Worm (Caenorhabditis elegans) whole organism, L2 larva: ENCODE results near the gene Y57A10C.8.

Experiments
- C34F6.9 ChIP-seq: fragments of 150-350 bp; optimal IDR thresholded peaks from 2 replicates; lab custom pipeline; 2014; ENCODE audit warnings: missing biosample characterization, missing genetic modification characterization
- F13H6.1 ChIP-seq: sonication (generic microtip); optimal IDR thresholded peaks from 2 replicates; lab custom pipeline; 2016; ENCODE audit warnings: missing genetic modification characterization, missing compliant biosample characterization
- R02D3.7 ChIP-seq: fragments of 150-350 bp; optimal IDR thresholded peaks from 2 replicates; lab custom pipeline; 2014; ENCODE audit warnings: missing biosample characterization, missing genetic modification characterization
- Y55F3AM.14 ChIP-seq: fragments of 200-800 bp; sonication (Bioruptor generic); optimal IDR thresholded peaks from 2 replicates; lab custom pipeline; 2018; ENCODE audit warnings: mild to moderate bottlenecking, missing genetic modification characterization, missing compliant biosample characterization
- ZK546.5 ChIP-seq: sonication (generic microtip); optimal IDR thresholded peaks from 2 replicates; lab custom pipeline; 2017; ENCODE audit warnings: missing biosample characterization, missing genetic modification characterization
- alr-1 ChIP-seq: fragments of 150-350 bp; optimal IDR thresholded peaks from 2 replicates; lab custom pipeline; 2014; ENCODE audit warnings: missing biosample characterization, missing genetic modification characterization
- aly-2 ChIP-seq: fragments of 150-350 bp; optimal IDR thresholded peaks from 2 replicates; lab custom pipeline; 2014; ENCODE audit warnings: missing biosample characterization, missing genetic modification characterization
- ama-1 ChIP-seq: fragments of 150-350 bp; optimal IDR thresholded peaks from 2 replicates; lab custom pipeline; 2018; ENCODE audit warnings: inconsistent platforms
- blmp-1 ChIP-seq: sonication (generic microtip); optimal IDR thresholded peaks from 2 replicates; lab custom pipeline; 2017; ENCODE audit warnings: missing genetic modification characterization, mild to moderate bottlenecking, missing compliant biosample characterization, antibody characterized with exemption, moderate library complexity; ENCODE audit not compliant: insufficient read depth
- ceh-16 ChIP-seq: fragments of 150-350 bp; optimal IDR thresholded peaks from 2 replicates; lab custom pipeline; 2014; ENCODE audit warnings: missing biosample characterization, missing genetic modification characterization
- ceh-82 ChIP-seq: fragments of 150-350 bp; optimal IDR thresholded peaks from 2 replicates; lab custom pipeline; 2014; ENCODE audit warnings: missing biosample characterization, missing genetic modification characterization
- crh-2 ChIP-seq: sonication (generic microtip); optimal IDR thresholded peaks from 2 replicates; lab custom pipeline; 2017; ENCODE audit warnings: missing biosample characterization, missing genetic modification characterization
- dmd-4 ChIP-seq: sonication (generic microtip); optimal IDR thresholded peaks from 2 replicates; lab custom pipeline; 2017; ENCODE audit warnings: missing biosample characterization, missing genetic modification characterization
- egl-27 ChIP-seq: sonication (generic microtip); optimal IDR thresholded peaks from 3 replicates; lab custom pipeline; 2017; ENCODE audit warnings: missing biosample characterization, missing genetic modification reagents, missing genetic modification characterization
- elt-1 ChIP-seq: fragments of 150-350 bp; optimal IDR thresholded peaks from 2 replicates; lab custom pipeline; 2014; ENCODE audit warnings: missing biosample characterization, missing genetic modification characterization
- elt-3 ChIP-seq: sonication (generic microtip); optimal IDR thresholded peaks from 2 replicates; lab custom pipeline; 2017; ENCODE audit warnings: missing biosample characterization, missing genetic modification characterization
- fos-1 ChIP-seq: fragments of 150-350 bp; optimal IDR thresholded peaks from 2 replicates; lab custom pipeline; 2014; ENCODE audit warnings: missing biosample characterization, missing genetic modification characterization
- gmeb-1 ChIP-seq: fragments of 150-350 bp; optimal IDR thresholded peaks from 2 replicates; lab custom pipeline; 2014; ENCODE audit warnings: missing biosample characterization, missing genetic modification characterization
- lin-11 ChIP-seq: fragments of 150-350 bp; sonication (generic microtip); optimal IDR thresholded peaks from 2 replicates; lab custom pipeline; 2014; ENCODE audit warnings: missing biosample characterization, missing genetic modification characterization, inconsistent platforms, mixed read lengths
- lin-13 ChIP-seq: fragments of 150-350 bp; optimal IDR thresholded peaks from 2 replicates; lab custom pipeline; 2014; ENCODE audit warnings: missing biosample characterization, missing genetic modification reagents, missing genetic modification characterization
- lin-39 ChIP-seq: fragments of 150-350 bp; optimal IDR thresholded peaks from 2 replicates; lab custom pipeline; 2014; ENCODE audit warnings: missing biosample characterization, missing genetic modification reagents, missing genetic modification characterization
- lsy-2 ChIP-seq, 2 experiments: fragments of 150-350 bp in 1 of 2; sonication (generic microtip) in 1 of 2; optimal IDR thresholded peaks; 2 replicates each; lab custom pipeline; 2014 to 2017; ENCODE audit warnings: missing biosample characterization in 2 of 2, missing genetic modification characterization in 2 of 2
- mab-5 ChIP-seq: fragments of 150-350 bp; optimal IDR thresholded peaks from 2 replicates; lab custom pipeline; 2014; ENCODE audit warnings: missing biosample characterization, missing genetic modification characterization
- mbf-1 ChIP-seq: sonication (generic microtip); optimal IDR thresholded peaks from 2 replicates; lab custom pipeline; 2017; ENCODE audit warnings: missing biosample characterization, missing genetic modification characterization
- mdl-1 ChIP-seq, 2 experiments: fragments of 150-350 bp in 1 of 2; sonication (generic microtip) in 1 of 2; optimal IDR thresholded peaks; 2 replicates each; lab custom pipeline; 2017; ENCODE audit warnings: missing biosample characterization in 2 of 2, missing genetic modification characterization in 2 of 2
- nhr-10 ChIP-seq: sonication (generic microtip); optimal IDR thresholded peaks from 2 replicates; lab custom pipeline; 2017; ENCODE audit warnings: missing biosample characterization, missing genetic modification characterization
- nhr-11 ChIP-seq: fragments of 150-350 bp; optimal IDR thresholded peaks from 2 replicates; lab custom pipeline; 2014; ENCODE audit warnings: missing biosample characterization, missing genetic modification characterization
- nhr-12 ChIP-seq: fragments of 150-350 bp; optimal IDR thresholded peaks from 2 replicates; lab custom pipeline; 2014; ENCODE audit warnings: missing biosample characterization, missing genetic modification characterization
- nhr-129 ChIP-seq: fragments of 150-350 bp; optimal IDR thresholded peaks from 2 replicates; lab custom pipeline; 2014; ENCODE audit warnings: missing biosample characterization, missing genetic modification characterization
- nhr-21 ChIP-seq: fragments of 150-350 bp; optimal IDR thresholded peaks from 2 replicates; lab custom pipeline; 2014; ENCODE audit warnings: missing biosample characterization, missing genetic modification characterization
- nhr-23 ChIP-seq: fragments of 150-350 bp; optimal IDR thresholded peaks from 2 replicates; lab custom pipeline; 2014; ENCODE audit warnings: missing biosample characterization, missing genetic modification reagents, missing genetic modification characterization
- nhr-237 ChIP-seq: fragments of 150-350 bp; optimal IDR thresholded peaks from 2 replicates; lab custom pipeline; 2014; ENCODE audit warnings: missing biosample characterization, missing genetic modification characterization
- nhr-25 ChIP-seq: fragments of 150-350 bp; sonication (generic microtip); optimal IDR thresholded peaks from 3 replicates; lab custom pipeline; 2014; ENCODE audit warnings: missing biosample characterization, missing genetic modification characterization
- nhr-6 ChIP-seq: fragments of 150-350 bp; optimal IDR thresholded peaks from 2 replicates; lab custom pipeline; 2014; ENCODE audit warnings: missing biosample characterization, missing genetic modification characterization
- nhr-77 ChIP-seq: fragments of 150-350 bp; optimal IDR thresholded peaks from 2 replicates; lab custom pipeline; 2014; ENCODE audit warnings: missing biosample characterization, missing genetic modification characterization
- peb-1 ChIP-seq: fragments of 150-350 bp; optimal IDR thresholded peaks from 2 replicates; lab custom pipeline; 2014; ENCODE audit warnings: missing biosample characterization, missing genetic modification characterization
- sem-4 ChIP-seq: fragments of 150-350 bp; optimal IDR thresholded peaks from 2 replicates; lab custom pipeline; 2014; ENCODE audit warnings: missing biosample characterization, missing genetic modification reagents, missing genetic modification characterization
- skn-1 ChIP-seq: sonication (generic microtip); optimal IDR thresholded peaks from 2 replicates; lab custom pipeline; 2017; ENCODE audit warnings: missing biosample characterization, missing genetic modification characterization
- sma-3 ChIP-seq: sonication (generic microtip); optimal IDR thresholded peaks from 2 replicates; lab custom pipeline; 2016; ENCODE audit warnings: missing genetic modification reagents, missing genetic modification characterization, missing compliant biosample characterization
- sma-9 ChIP-seq, 2 experiments: fragments of 150-350 bp in 1 of 2; sonication (generic microtip) in 1 of 2; optimal IDR thresholded peaks; 2 replicates each; lab custom pipeline; 2014 to 2016; ENCODE audit warnings: missing genetic modification characterization in 2 of 2, mild to moderate bottlenecking in 1 of 2, missing biosample characterization in 1 of 2, missing compliant biosample characterization in 1 of 2, missing genetic modification reagents in 1 of 2, moderate library complexity in 1 of 2
- snpc-4 ChIP-seq: fragments of 150-350 bp; optimal IDR thresholded peaks from 2 replicates; lab custom pipeline; 2014; ENCODE audit warnings: missing biosample characterization, missing genetic modification characterization
- unc-39 ChIP-seq: fragments of 150-350 bp; optimal IDR thresholded peaks from 2 replicates; lab custom pipeline; 2014; ENCODE audit warnings: missing biosample characterization, missing genetic modification characterization
- unc-55 ChIP-seq: fragments of 150-350 bp; sonication (generic microtip); optimal IDR thresholded peaks from 3 replicates; lab custom pipeline; 2014; ENCODE audit warnings: missing biosample characterization, missing genetic modification reagents, missing genetic modification characterization
- unc-62 ChIP-seq: fragments of 150-350 bp; optimal IDR thresholded peaks from 2 replicates; lab custom pipeline; 2014; ENCODE audit warnings: missing biosample characterization, missing genetic modification reagents, missing genetic modification characterization
- zag-1 ChIP-seq: fragments of 150-350 bp; optimal IDR thresholded peaks from 2 replicates; lab custom pipeline; 2014; ENCODE audit warnings: missing biosample characterization, missing genetic modification characterization
- ztf-1 ChIP-seq: fragments of 200-800 bp; sonication (Bioruptor generic); conservative IDR thresholded peaks from 2 replicates; pipeline ENCODE4 v1.3.6; 2022; ENCODE audit warnings: missing genetic modification characterization, missing compliant biosample characterization
- ztf-11 ChIP-seq: sonication (generic microtip); optimal IDR thresholded peaks from 2 replicates; lab custom pipeline; 2017; ENCODE audit warnings: missing biosample characterization, missing genetic modification characterization
- ztf-4 ChIP-seq: fragments of 150-350 bp; optimal IDR thresholded peaks from 2 replicates; lab custom pipeline; 2014; ENCODE audit warnings: missing biosample characterization, missing genetic modification characterization

Gene Y57A10C.8

DNA sequence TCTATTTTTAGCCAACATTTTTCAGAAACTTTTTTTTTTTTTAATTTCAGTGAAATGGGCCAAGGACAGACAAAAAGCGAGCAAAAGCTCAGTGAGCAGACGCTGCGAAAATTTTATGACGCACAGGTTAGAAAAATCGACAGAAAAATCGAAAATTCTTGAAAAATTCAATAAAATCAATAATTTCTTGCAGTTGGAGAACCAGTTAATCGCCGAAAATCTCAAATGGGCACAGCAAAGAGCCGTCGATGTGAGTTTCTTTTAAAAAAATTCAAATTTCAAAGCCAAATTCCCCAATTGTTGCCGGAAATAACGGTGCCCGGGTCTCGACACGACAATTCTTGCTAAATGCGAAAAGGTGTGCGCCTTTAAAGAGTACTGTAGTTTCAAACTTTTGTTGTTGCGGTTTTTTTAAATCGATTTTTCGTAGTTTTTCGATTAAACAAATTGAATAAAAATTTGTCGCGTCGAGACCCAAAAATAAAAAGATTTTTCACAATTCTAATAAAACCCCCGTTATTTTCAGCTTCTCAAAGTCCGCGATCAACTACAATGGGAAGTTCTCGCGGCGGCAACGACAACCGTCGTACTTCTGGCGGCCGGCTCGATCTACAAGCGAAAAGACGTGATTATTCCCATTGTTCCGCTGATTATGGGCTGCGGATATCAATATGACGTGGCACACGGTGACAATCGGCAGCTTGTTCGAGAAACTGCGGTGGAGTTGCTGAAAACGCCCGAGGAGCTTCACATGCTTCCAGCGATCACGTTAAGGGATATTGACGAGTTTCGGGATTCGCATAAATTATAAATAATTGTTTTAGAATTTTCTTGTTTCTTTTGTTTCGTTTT, 31.2 kb upstream of the Y57A10C.8 start, which contains the start of gene tag-280:
Gene tag-280, plus strand, starts transcription at position 51 of the 852 bp plus-strand sequence.
- TF ChIP-seq nhr-6 (no peak), ztf-11 (tag; lab: Kevin White, UChicago) (no peak), nhr-77 (tag; lab: Kevin White, UChicago) (no peak), ceh-16 (tag; lab: Kevin White, UChicago) (no peak), ceh-82 (tag; lab: Kevin White, UChicago) (no peak), egl-27 (no peak), ztf-4 (tag; lab: Kevin White, UChicago) (no peak)

DNA sequence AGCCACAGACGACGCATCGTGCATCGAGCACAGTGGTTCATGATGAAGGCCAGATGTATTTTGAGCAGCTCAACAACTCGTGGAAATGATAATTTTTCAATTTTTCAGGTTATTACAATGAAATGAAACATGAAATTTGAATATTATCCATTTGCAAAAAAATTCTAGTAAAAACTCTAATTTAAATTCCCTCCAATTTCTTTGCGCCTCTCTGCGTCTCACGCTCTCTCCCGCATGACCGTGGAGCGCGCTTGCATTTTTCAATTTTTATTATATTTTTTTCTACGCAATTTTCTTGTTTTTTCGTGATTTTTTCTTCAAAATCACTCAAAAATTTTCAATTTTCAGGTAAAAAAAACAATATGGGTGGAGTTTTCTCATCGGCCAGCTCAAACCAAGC, 29.8 kb upstream of the Y57A10C.8 start, which contains the start of gene tag-281:
Gene tag-281, plus strand, starts transcription at position 340 of the 400 bp plus-strand sequence.
- TF ChIP-seq gmeb-1 (tag; lab: Kevin White, UChicago): peak; percentile 99
- peak; percentile 41 for TF ChIP-seq nhr-10 (tag; lab: Kevin White, UChicago)
- peak; percentile 86 to 92 for TF ChIP-seq lsy-2 (tag; optimal IDR thresholded peaks at IDR 0.05; lab: Kevin White, UChicago)
- TF ChIP-seq alr-1: no peak
- TF ChIP-seq ztf-11 (tag; lab: Kevin White, UChicago): no peak
- TF ChIP-seq nhr-25: peak; percentile 81
- peak; percentile 47 for TF ChIP-seq ZK546.5 (tag; lab: Kevin White, UChicago)
- TF ChIP-seq sma-9 (GFP tag; optimal IDR thresholded peaks at IDR 0.05; lab: Kevin White, UChicago): peak; percentile 86
- no peak for TF ChIP-seq sma-9 (tag; optimal IDR thresholded peaks at IDR 0.05; lab: Kevin White, UChicago)
- no peak for TF ChIP-seq elt-3
- no peak for TF ChIP-seq lin-39 (tag; lab: Kevin White, UChicago)
- no peak for TF ChIP-seq ceh-82 (tag; lab: Kevin White, UChicago)
- no peak for TF ChIP-seq ama-1 (lab: Kevin White, UChicago)
- TF ChIP-seq mab-5: peak; percentile 68
- TF ChIP-seq sma-3 (GFP tag; lab: Kevin White, UChicago): peak; percentile 82
- TF ChIP-seq nhr-23: no peak
- TF ChIP-seq lin-13 (GFP tag; lab: Kevin White, UChicago): peak; percentile 85
- no peak for TF ChIP-seq unc-39 (tag; lab: Kevin White, UChicago)
- TF ChIP-seq fos-1 (tag; lab: Kevin White, UChicago): no peak
- TF ChIP-seq nhr-11 (tag; lab: Kevin White, UChicago): no peak
- peak in 1 of 2 experiments; percentile 14 for TF ChIP-seq mdl-1 (tag; optimal IDR thresholded peaks at IDR 0.05; lab: Kevin White, UChicago)
- TF ChIP-seq nhr-237 (tag; lab: Kevin White, UChicago): peak; percentile 49
- no peak for TF ChIP-seq blmp-1 (tag; lab: Kevin White, UChicago)
- peak; percentile 36 for TF ChIP-seq ztf-4 (tag; lab: Kevin White, UChicago)
- peak; percentile 66 for TF ChIP-seq lin-11 (tag; lab: Kevin White, UChicago)
- peak; percentile 58 for TF ChIP-seq sem-4 (tag; lab: Kevin White, UChicago)
- peak; percentile 71 for TF ChIP-seq egl-27
- TF ChIP-seq mbf-1 (tag; lab: Kevin White, UChicago): no peak
- peak; percentile 13 for TF ChIP-seq nhr-6
- no peak for TF ChIP-seq skn-1 (tag; lab: Kevin White, UChicago)
- TF ChIP-seq unc-62 (GFP tag; lab: Kevin White, UChicago): no peak
- no peak for TF ChIP-seq ceh-16 (tag; lab: Kevin White, UChicago)
- peak; percentile 93 for TF ChIP-seq unc-55 (GFP tag; lab: Kevin White, UChicago)
- TF ChIP-seq dmd-4: no peak
- TF ChIP-seq nhr-12 (tag; lab: Kevin White, UChicago): no peak
- TF ChIP-seq snpc-4: peak; percentile 85
- TF ChIP-seq ztf-1 (GFP tag; lab: Robert Waterston, UW): no peak
- no peak for TF ChIP-seq elt-1
- no peak for TF ChIP-seq aly-2
- TF ChIP-seq Y55F3AM.14 (GFP tag; lab: Kevin White, UChicago): no peak
- no peak for TF ChIP-seq peb-1 (tag; lab: Kevin White, UChicago)
- TF ChIP-seq F13H6.1 (tag; lab: Kevin White, UChicago): peak; percentile 74
- peak; percentile 49 for TF ChIP-seq R02D3.7 (tag; lab: Kevin White, UChicago)
- peak; percentile 82 for TF ChIP-seq crh-2 (tag; lab: Kevin White, UChicago)
- TF ChIP-seq nhr-21 (tag; lab: Kevin White, UChicago): peak; percentile 72
- TF ChIP-seq C34F6.9 (tag; lab: Kevin White, UChicago): peak; percentile 85
- TF ChIP-seq nhr-129 (tag; lab: Kevin White, UChicago): peak; percentile 40
- no peak for TF ChIP-seq nhr-77 (tag; lab: Kevin White, UChicago)
- TF ChIP-seq zag-1 (tag; lab: Kevin White, UChicago): peak; percentile 7
- TF ChIP-seq, all 48 proteins: peak for 25
